In genomic region chrV:14848510-14849206, ce11 we compare ENCODE assay signal across 5 worm cellular contexts.
A peak's percentile ranks its signal among the peaks of the same experiment; 100 is the strongest.
TF ChIP-seq lines count a peak whose summit lies in the region.

No protein-coding gene starts in this region.

TF ChIP-seq in whole organism, L1 larva, 84 proteins besides CTCF, POLR2A, EP300 and RAD21 (continued from another document):
- TF ChIP-seq lir-3 (tag; optimal IDR thresholded peaks at IDR 0.05; lab: Kevin White, UChicago; ENCODE audit: poor library complexity) (peak; percentile 37), nhr-85 (tag; lab: Kevin White, UChicago) (peak; percentile 97), swsn-7 (tag; optimal IDR thresholded peaks at IDR 0.05; lab: Kevin White, UChicago) (peak; percentile 48), rnt-1 (tag; optimal IDR thresholded peaks at IDR 0.05; lab: Kevin White, UChicago) (peak; percentile 91), ama-1 (optimal IDR thresholded peaks at IDR 0.05; lab: Kevin White, UChicago) (peak; percentile 86), egl-13 (tag; optimal IDR thresholded peaks at IDR 0.05; lab: Kevin White, UChicago) (no peak), lin-14 (GFP tag; optimal IDR thresholded peaks at IDR 0.05; lab: Kevin White, UChicago) (peak; percentile 94), lsy-2 (tag; optimal IDR thresholded peaks at IDR 0.05; lab: Kevin White, UChicago) (peak; percentile 71 to 78), nhr-20 (tag; optimal IDR thresholded peaks at IDR 0.05; lab: Kevin White, UChicago) (peak; percentile 83), fkh-8 (tag; optimal IDR thresholded peaks at IDR 0.05; lab: Kevin White, UChicago) (no peak), lin-39 (tag; optimal IDR thresholded peaks at IDR 0.05; lab: Kevin White, UChicago) (peak; percentile 57), zip-4 (GFP tag; optimal IDR thresholded peaks at IDR 0.05; lab: Kevin White, UChicago) (no peak), tbx-2 (tag; optimal IDR thresholded peaks at IDR 0.05; lab: Kevin White, UChicago) (peak; percentile 61)

TF ChIP-seq in whole organism, L2 larva, 48 proteins besides CTCF, POLR2A, EP300 and RAD21 (continued from another document):
- TF ChIP-seq sma-9 (GFP tag; optimal IDR thresholded peaks at IDR 0.05; lab: Kevin White, UChicago), result peak; percentile 84
- TF ChIP-seq sma-9 (tag; optimal IDR thresholded peaks at IDR 0.05; lab: Kevin White, UChicago), result no peak
- TF ChIP-seq mbf-1 (tag; optimal IDR thresholded peaks at IDR 0.05; lab: Kevin White, UChicago), result no peak
- no peak for TF ChIP-seq unc-55 (GFP tag; optimal IDR thresholded peaks at IDR 0.05; lab: Kevin White, UChicago)
- no peak for TF ChIP-seq ztf-11 (tag; optimal IDR thresholded peaks at IDR 0.05; lab: Kevin White, UChicago)
- peak; percentile 84 for TF ChIP-seq F13H6.1 (tag; optimal IDR thresholded peaks at IDR 0.05; lab: Kevin White, UChicago)
- peak; percentile 56 for TF ChIP-seq sma-3 (GFP tag; optimal IDR thresholded peaks at IDR 0.05; lab: Kevin White, UChicago)
- TF ChIP-seq lin-11 (tag; optimal IDR thresholded peaks at IDR 0.05; lab: Kevin White, UChicago), result no peak

TF ChIP-seq in whole organism, L3 larva, 47 proteins besides CTCF, POLR2A, EP300 and RAD21 (continued from another document):
- TF ChIP-seq elt-3 (tag; optimal IDR thresholded peaks at IDR 0.05; lab: Kevin White, UChicago) (no peak), nhr-23 (tag; optimal IDR thresholded peaks at IDR 0.05; lab: Kevin White, UChicago) (peak; percentile 51), skn-1 (tag; optimal IDR thresholded peaks at IDR 0.05; lab: Kevin White, UChicago) (peak; percentile 10)

TF ChIP-seq in whole organism, L4 larva, 104 proteins besides CTCF, POLR2A, EP300 and RAD21 (continued from another document):
- peak in 1 of 2 experiments; percentile 60 for TF ChIP-seq hif-1 (tag; optimal IDR thresholded peaks at IDR 0.05; lab: Kevin White, UChicago)
- no peak for TF ChIP-seq lin-39 (tag; optimal IDR thresholded peaks at IDR 0.05; lab: Kevin White, UChicago)
- peak; percentile 53 for TF ChIP-seq nhr-77 (tag; optimal IDR thresholded peaks at IDR 0.05; lab: Kevin White, UChicago)
- peak; percentile 73 for TF ChIP-seq nhr-11 (tag; optimal IDR thresholded peaks at IDR 0.05; lab: Kevin White, UChicago)
- no peak for TF ChIP-seq ztf-7 (tag; optimal IDR thresholded peaks at IDR 0.05; lab: Kevin White, UChicago)
- no peak for TF ChIP-seq fkh-10 (GFP tag; optimal IDR thresholded peaks at IDR 0.05; lab: Kevin White, UChicago)
- TF ChIP-seq ctbp-1 (GFP tag; IDR thresholded peaks at IDR 0.05; lab: Robert Waterston, UW), result peak; percentile 35; the same call in 1 of the 2 replicates
- TF ChIP-seq lsy-2 (tag; optimal IDR thresholded peaks at IDR 0.05; lab: Kevin White, UChicago), result peak in 1 of 2 experiments; percentile 67
- no peak for TF ChIP-seq nhr-41 (GFP tag; IDR thresholded peaks at IDR 0.05; lab: Robert Waterston, UW)
- TF ChIP-seq hlh-11 (tag; optimal IDR thresholded peaks at IDR 0.05; lab: Kevin White, UChicago), result peak; percentile 96
- peak; percentile 69 for TF ChIP-seq T20F7.1 (GFP tag; optimal IDR thresholded peaks at IDR 0.05; lab: Kevin White, UChicago)

TF ChIP-seq in whole organism, young adult, 124 proteins besides CTCF, POLR2A, EP300 and RAD21 (continued from another document):
- no peak for TF ChIP-seq madf-8 (GFP tag; conservative IDR thresholded peaks at IDR 0.05; lab: Robert Waterston, UW)
- TF ChIP-seq lin-40 (tag; optimal IDR thresholded peaks at IDR 0.05; lab: Kevin White, UChicago), result peak; percentile 75
- TF ChIP-seq B0261.1 (tag; optimal IDR thresholded peaks at IDR 0.05; lab: Kevin White, UChicago), result no peak
- peak; percentile 68 for TF ChIP-seq unc-62 (GFP tag; optimal IDR thresholded peaks at IDR 0.05; lab: Kevin White, UChicago)
- TF ChIP-seq mes-4 (tag; optimal IDR thresholded peaks at IDR 0.05; lab: Kevin White, UChicago), result no peak
- no peak for TF ChIP-seq F22D6.2 (tag; optimal IDR thresholded peaks at IDR 0.05; lab: Kevin White, UChicago)
- TF ChIP-seq D2030.7 (GFP tag; IDR thresholded peaks at IDR 0.05; lab: Robert Waterston, UW), result no peak
- TF ChIP-seq atf-7 (tag; optimal IDR thresholded peaks at IDR 0.05; lab: Kevin White, UChicago), result peak; percentile 60
- TF ChIP-seq ztf-25 (GFP tag; IDR thresholded peaks at IDR 0.05; lab: Robert Waterston, UW), result no peak
- peak; percentile 40 for TF ChIP-seq zim-3 (tag; optimal IDR thresholded peaks at IDR 0.05; lab: Kevin White, UChicago)
- no peak for TF ChIP-seq snpc-3.4 (tag; optimal IDR thresholded peaks at IDR 0.05; lab: Kevin White, UChicago)
- TF ChIP-seq akir-1 (GFP tag; optimal IDR thresholded peaks at IDR 0.05; lab: Kevin White, UChicago), result peak; percentile 58
- TF ChIP-seq T26A5.8 (tag; optimal IDR thresholded peaks at IDR 0.05; lab: Kevin White, UChicago), result no peak
- TF ChIP-seq lin-54 (GFP tag; optimal IDR thresholded peaks at IDR 0.05; lab: Kevin White, UChicago), result peak; percentile 19
- no peak for TF ChIP-seq hmg-20 (GFP tag; IDR thresholded peaks at IDR 0.05; lab: Robert Waterston, UW)
- TF ChIP-seq C17E4.6 (GFP tag; IDR thresholded peaks at IDR 0.05; lab: Robert Waterston, UW), result no peak
- TF ChIP-seq lsl-1 (GFP tag; optimal IDR thresholded peaks at IDR 0.05; lab: Kevin White, UChicago), result no peak
- TF ChIP-seq C06A6.2 (GFP tag; conservative IDR thresholded peaks at IDR 0.05; lab: Robert Waterston, UW), result peak; percentile 52; the same call in 1 of the 2 replicates
- no peak for TF ChIP-seq ccch-3 (GFP tag; optimal IDR thresholded peaks at IDR 0.05; lab: Kevin White, UChicago)
- no peak for TF ChIP-seq ets-4 (GFP tag; optimal IDR thresholded peaks at IDR 0.05; lab: Kevin White, UChicago)
- no peak for TF ChIP-seq athp-1 (tag; optimal IDR thresholded peaks at IDR 0.05; lab: Kevin White, UChicago)
- TF ChIP-seq hmg-1.2 (GFP tag; IDR thresholded peaks at IDR 0.05; lab: Robert Waterston, UW), result peak; percentile 47; the same call in 1 of the 2 replicates
- peak; percentile 4 for TF ChIP-seq repo-1 (tag; optimal IDR thresholded peaks at IDR 0.05; lab: Kevin White, UChicago)
- TF ChIP-seq nfya-2 (GFP tag; IDR thresholded peaks at IDR 0.05; lab: Robert Waterston, UW), result no peak
- TF ChIP-seq ztf-6 (GFP tag; IDR thresholded peaks at IDR 0.05; lab: Robert Waterston, UW), result no peak
- TF ChIP-seq mxl-1 (tag; optimal IDR thresholded peaks at IDR 0.05; lab: Kevin White, UChicago), result no peak
- no peak for TF ChIP-seq F39B2.1 (GFP tag; IDR thresholded peaks at IDR 0.05; lab: Robert Waterston, UW)
- TF ChIP-seq ztf-18 (tag; optimal IDR thresholded peaks at IDR 0.05; lab: Kevin White, UChicago), result no peak
- TF ChIP-seq tlf-1 (GFP tag; optimal IDR thresholded peaks at IDR 0.05; lab: Kevin White, UChicago), result no peak
- no peak for TF ChIP-seq lsy-27 (tag; optimal IDR thresholded peaks at IDR 0.05; lab: Kevin White, UChicago; ENCODE audit: borderline replicate concordance, insufficient read depth)
- TF ChIP-seq chd-7 (tag; optimal IDR thresholded peaks at IDR 0.05; lab: Kevin White, UChicago), result peak; percentile 88
- TF ChIP-seq bed-2 (GFP tag; IDR thresholded peaks at IDR 0.05; lab: Robert Waterston, UW), result no peak
- TF ChIP-seq lin-26 (GFP tag; IDR thresholded peaks at IDR 0.05; lab: Robert Waterston, UW), result no peak
- no peak for TF ChIP-seq ztf-3 (GFP tag; optimal IDR thresholded peaks at IDR 0.05; lab: Kevin White, UChicago)
- TF ChIP-seq nfyb-1 (GFP tag; IDR thresholded peaks at IDR 0.05; lab: Robert Waterston, UW), result peak; percentile 66; the same call in 1 of the 2 replicates
- no peak for TF ChIP-seq hsf-1 (GFP tag; IDR thresholded peaks at IDR 0.05; lab: Robert Waterston, UW)
- no peak for TF ChIP-seq snpc-1.1 (tag; optimal IDR thresholded peaks at IDR 0.05; lab: Kevin White, UChicago; ENCODE audit: insufficient read depth)
- no peak for TF ChIP-seq nfya-1 (tag; optimal IDR thresholded peaks at IDR 0.05; lab: Kevin White, UChicago; ENCODE audit: borderline replicate concordance, insufficient read depth)
- TF ChIP-seq mel-28 (tag; optimal IDR thresholded peaks at IDR 0.05; lab: Kevin White, UChicago; ENCODE audit: borderline replicate concordance), result no peak
- TF ChIP-seq hrde-1 (tag; optimal IDR thresholded peaks at IDR 0.05; lab: Kevin White, UChicago; ENCODE audit: borderline replicate concordance), result no peak
- TF ChIP-seq tbp1 (GFP tag; optimal IDR thresholded peaks at IDR 0.05; lab: Kevin White, UChicago), result peak; percentile 46
- peak; percentile 85 for TF ChIP-seq somi-1 (GFP tag; optimal IDR thresholded peaks at IDR 0.05; lab: Kevin White, UChicago)
- no peak for TF ChIP-seq ceh-91 (GFP tag; IDR thresholded peaks at IDR 0.05; lab: Robert Waterston, UW)
- TF ChIP-seq attf-3 (GFP tag; conservative IDR thresholded peaks at IDR 0.05; lab: Robert Waterston, UW), result no peak
- no peak for TF ChIP-seq egl-18 (GFP tag; IDR thresholded peaks at IDR 0.05; lab: Robert Waterston, UW)
- TF ChIP-seq lir-1 (GFP tag; conservative IDR thresholded peaks at IDR 0.05; lab: Robert Waterston, UW), result no peak; the same call in 1 of the 2 replicates
- 0 out of 2 replicates have a peak, but pooled peaks have one; percentile 17 for TF ChIP-seq mcd-1 (GFP tag; IDR thresholded peaks at IDR 0.05; lab: Robert Waterston, UW)
- TF ChIP-seq hlh-26 (GFP tag; conservative IDR thresholded peaks at IDR 0.05; lab: Robert Waterston, UW), result no peak
- no peak for TF ChIP-seq tbx-9 (tag; optimal IDR thresholded peaks at IDR 0.05; lab: Kevin White, UChicago; ENCODE audit: borderline replicate concordance)
- TF ChIP-seq ama-1 (optimal IDR thresholded peaks at IDR 0.05; lab: Kevin White, UChicago), result peak; percentile 71
- TF ChIP-seq ama-1 (GFP tag; optimal IDR thresholded peaks at IDR 0.05; lab: Kevin White, UChicago), result no peak
- no peak for TF ChIP-seq aptf-3 (GFP tag; IDR thresholded peaks at IDR 0.05; lab: Robert Waterston, UW)
